ENCODE assay signal across 1 fruit fly cellular context in the genomic region with DNA sequence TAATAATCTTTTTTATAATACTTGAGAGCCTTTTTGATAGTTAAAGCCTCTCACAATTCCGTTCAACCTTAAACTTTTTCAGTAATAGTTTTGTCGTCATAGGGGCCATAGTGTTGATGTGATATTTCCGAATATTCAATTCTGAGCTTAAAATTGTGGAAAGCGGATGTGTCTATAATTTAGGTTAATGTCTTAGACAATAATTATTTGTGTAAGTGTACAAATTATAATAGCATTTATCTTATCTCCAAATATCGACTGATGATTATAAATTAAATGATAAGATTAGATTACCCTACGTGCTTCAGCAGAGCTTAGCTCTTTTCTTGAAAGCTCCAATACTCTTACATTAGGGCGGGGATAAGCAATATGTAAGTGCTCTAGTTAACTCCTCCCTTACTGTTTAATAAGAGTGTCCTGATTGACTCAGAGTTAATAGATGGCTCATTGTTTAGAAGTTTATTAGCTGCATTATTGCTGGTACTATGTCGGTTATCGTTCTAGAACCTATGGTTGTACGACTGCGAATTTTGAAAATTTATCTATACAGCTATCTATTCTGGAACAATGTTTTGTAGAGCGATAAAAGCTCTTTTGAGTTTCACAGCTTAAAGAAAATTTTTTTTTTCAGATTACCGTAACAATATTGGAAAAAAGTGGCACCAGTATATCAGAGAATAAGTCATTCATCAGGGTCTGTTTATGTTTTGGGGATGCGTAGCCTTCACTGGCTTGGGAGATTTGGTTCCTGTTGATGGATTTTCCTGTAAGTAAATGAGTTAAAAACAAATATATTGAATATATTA.
TF ChIP-seq lines count a peak whose summit lies in the region.

No protein-coding gene starts in this region.

TF ChIP-seq in whole organism, embryonic, 481 proteins besides CTCF, POLR2A, EP300 and RAD21 (continued from another document and continues in another):
- TF ChIP-seq CG7987 (GFP tag; optimal IDR thresholded peaks at IDR 0.05; lab: Kevin White, UChicago): no peak
- peak; percentile 25 for TF ChIP-seq CG13775 (GFP tag; optimal IDR thresholded peaks at IDR 0.05; lab: Kevin White, UChicago)
- TF ChIP-seq D19A (tag; optimal IDR thresholded peaks at IDR 0.05; lab: Kevin White, UChicago): peak; percentile 69
- TF ChIP-seq Sox102F (GFP tag; optimal IDR thresholded peaks at IDR 0.05; lab: Kevin White, UChicago): peak; percentile 44
- TF ChIP-seq CG7745 (tag; optimal IDR thresholded peaks at IDR 0.05; lab: Kevin White, UChicago): peak; percentile 41
- no peak for TF ChIP-seq CG10321 (GFP tag; IDR thresholded peaks at IDR 0.05; lab: Robert Waterston, UW)
- no peak for TF ChIP-seq Doc2 (GFP tag; IDR thresholded peaks at IDR 0.05; lab: Robert Waterston, UW)
- TF ChIP-seq chn (GFP tag; optimal IDR thresholded peaks at IDR 0.05; lab: Kevin White, UChicago): no peak
- peak in 1 of 2 experiments; percentile 66 for TF ChIP-seq Hr51 (GFP tag; optimal IDR thresholded peaks at IDR 0.05; lab: Kevin White, UChicago)
- no peak for TF ChIP-seq CG17568 (GFP tag; optimal IDR thresholded peaks at IDR 0.05; lab: Kevin White, UChicago)
- TF ChIP-seq btn (GFP tag; optimal IDR thresholded peaks at IDR 0.05; lab: Kevin White, UChicago): no peak
- TF ChIP-seq CG17385 (GFP tag; optimal IDR thresholded peaks at IDR 0.05; lab: Kevin White, UChicago): peak; percentile 56
- no peak for TF ChIP-seq CG33557 (GFP tag; optimal IDR thresholded peaks at IDR 0.05; lab: Kevin White, UChicago)
- TF ChIP-seq slp2 (GFP tag; optimal IDR thresholded peaks at IDR 0.05; lab: Kevin White, UChicago): no peak
- TF ChIP-seq zfh1 (GFP tag; IDR thresholded peaks at IDR 0.05; lab: Robert Waterston, UW): no peak
- TF ChIP-seq Fer1 (GFP tag; optimal IDR thresholded peaks at IDR 0.05; lab: Kevin White, UChicago): no peak
- no peak for TF ChIP-seq chinmo (GFP tag; IDR thresholded peaks at IDR 0.05; lab: Robert Waterston, UW; ENCODE audit: partially characterized antibody)
- TF ChIP-seq CG10274 (GFP tag; optimal IDR thresholded peaks at IDR 0.05; lab: Kevin White, UChicago): no peak
- TF ChIP-seq CG4854 (GFP tag; optimal IDR thresholded peaks at IDR 0.05; lab: Kevin White, UChicago): no peak
- TF ChIP-seq B-H2 (GFP tag; optimal IDR thresholded peaks at IDR 0.05; lab: Kevin White, UChicago): no peak
- no peak for TF ChIP-seq CG13296 (GFP tag; optimal IDR thresholded peaks at IDR 0.05; lab: Kevin White, UChicago)
- no peak for TF ChIP-seq p53 (GFP tag; optimal IDR thresholded peaks at IDR 0.05; lab: Kevin White, UChicago)
- no peak for TF ChIP-seq C15 (GFP tag; IDR thresholded peaks at IDR 0.05; lab: Robert Waterston, UW)
- TF ChIP-seq aop (GFP tag; IDR thresholded peaks at IDR 0.05; lab: Robert Waterston, UW): no peak
- TF ChIP-seq CG6689 (GFP tag; IDR thresholded peaks at IDR 0.05; lab: Robert Waterston, UW): 0 out of 2 replicates have a peak, but pooled peaks have one; percentile 29
- no peak for TF ChIP-seq da (GFP tag; optimal IDR thresholded peaks at IDR 0.05; lab: Kevin White, UChicago)
- TF ChIP-seq CG11093 (GFP tag; IDR thresholded peaks at IDR 0.05; lab: Robert Waterston, UW): no peak
- TF ChIP-seq gt (GFP tag; IDR thresholded peaks at IDR 0.05; lab: Robert Waterston, UW): no peak
- peak; percentile 12 for TF ChIP-seq CG16863 (GFP tag; optimal IDR thresholded peaks at IDR 0.05; lab: Kevin White, UChicago)
- no peak for TF ChIP-seq Dbx (GFP tag; IDR thresholded peaks at IDR 0.05; lab: Robert Waterston, UW)
- TF ChIP-seq phol (tag; optimal IDR thresholded peaks at IDR 0.05; lab: Kevin White, UChicago): peak; percentile 32
- peak; percentile 81 for TF ChIP-seq Ets65A (GFP tag; lab: Kevin White, UChicago)
- TF ChIP-seq CG12659 (GFP tag; optimal IDR thresholded peaks at IDR 0.05; lab: Kevin White, UChicago): peak; percentile 40
- TF ChIP-seq eyg (GFP tag; optimal IDR thresholded peaks at IDR 0.05; lab: Kevin White, UChicago): no peak
- TF ChIP-seq cas (GFP tag; IDR thresholded peaks at IDR 0.05; lab: Robert Waterston, UW): no peak
- TF ChIP-seq Ptx1 (GFP tag; IDR thresholded peaks at IDR 0.05; lab: Robert Waterston, UW): 0 out of 2 replicates have a peak, but pooled peaks have one; percentile 10
- TF ChIP-seq ind (GFP tag; optimal IDR thresholded peaks at IDR 0.05; lab: Kevin White, UChicago): no peak
- no peak for TF ChIP-seq CG7271 (tag; optimal IDR thresholded peaks at IDR 0.05; lab: Kevin White, UChicago)
- TF ChIP-seq unc-4 (GFP tag; IDR thresholded peaks at IDR 0.05; lab: Robert Waterston, UW; ENCODE audit: partially characterized antibody): no peak
- peak in 1 of 2 experiments; percentile 20 for TF ChIP-seq Pdp1 (GFP tag; optimal IDR thresholded peaks at IDR 0.05; lab: Kevin White, UChicago)
- peak; percentile 19 for TF ChIP-seq Sox100B (GFP tag; optimal IDR thresholded peaks at IDR 0.05; lab: Kevin White, UChicago)
- 0 out of 2 replicates have a peak, but pooled peaks have one; percentile 9 for TF ChIP-seq Dip2 (GFP tag; IDR thresholded peaks at IDR 0.05; lab: Robert Waterston, UW)
- TF ChIP-seq CG6791 (GFP tag; IDR thresholded peaks at IDR 0.05; lab: Robert Waterston, UW; ENCODE audit: partially characterized antibody): no peak
- TF ChIP-seq jing (GFP tag; optimal IDR thresholded peaks at IDR 0.05; lab: Kevin White, UChicago): peak; percentile 6
- TF ChIP-seq Six4 (GFP tag; optimal IDR thresholded peaks at IDR 0.05; lab: Kevin White, UChicago): no peak
- TF ChIP-seq Gsc (GFP tag; IDR thresholded peaks at IDR 0.05; lab: Robert Waterston, UW): no peak
- TF ChIP-seq CG1792 (GFP tag; optimal IDR thresholded peaks at IDR 0.05; lab: Kevin White, UChicago): no peak
- no peak for TF ChIP-seq CG11398 (GFP tag; optimal IDR thresholded peaks at IDR 0.05; lab: Kevin White, UChicago)
- TF ChIP-seq sens-2 (GFP tag; IDR thresholded peaks at IDR 0.05; lab: Robert Waterston, UW): no peak
- no peak for TF ChIP-seq CG11723 (GFP tag; optimal IDR thresholded peaks at IDR 0.05; lab: Kevin White, UChicago)
- TF ChIP-seq CG9215 (GFP tag; IDR thresholded peaks at IDR 0.05; lab: Robert Waterston, UW): no peak
- TF ChIP-seq CG12744 (GFP tag; optimal IDR thresholded peaks at IDR 0.05; lab: Kevin White, UChicago): no peak
- TF ChIP-seq Asciz (GFP tag; optimal IDR thresholded peaks at IDR 0.05; lab: Kevin White, UChicago): no peak
- TF ChIP-seq CG4730 (GFP tag; IDR thresholded peaks at IDR 0.05; lab: Robert Waterston, UW): no peak
- no peak for TF ChIP-seq kni (GFP tag; optimal IDR thresholded peaks at IDR 0.05; lab: Kevin White, UChicago)
- TF ChIP-seq bbx (GFP tag; IDR thresholded peaks at IDR 0.05; lab: Robert Waterston, UW; ENCODE audit: partially characterized antibody): no peak
- peak; percentile 18 for TF ChIP-seq pho (GFP tag; optimal IDR thresholded peaks at IDR 0.05; lab: Kevin White, UChicago)
- no peak for TF ChIP-seq CG11085 (GFP tag; IDR thresholded peaks at IDR 0.05; lab: Robert Waterston, UW)
- TF ChIP-seq Oli (tag; optimal IDR thresholded peaks at IDR 0.05; lab: Kevin White, UChicago): peak; percentile 65
- no peak for TF ChIP-seq Lim3 (GFP tag; IDR thresholded peaks at IDR 0.05; lab: Robert Waterston, UW)
- TF ChIP-seq CG17802 (tag; optimal IDR thresholded peaks at IDR 0.05; lab: Kevin White, UChicago): no peak
- TF ChIP-seq Bdp1 (GFP tag; optimal IDR thresholded peaks at IDR 0.05; lab: Kevin White, UChicago): no peak
- TF ChIP-seq dpn (GFP tag; optimal IDR thresholded peaks at IDR 0.05; lab: Kevin White, UChicago): peak; percentile 20 to 22
- no peak for TF ChIP-seq mirr (GFP tag; optimal IDR thresholded peaks at IDR 0.05; lab: Kevin White, UChicago)
- TF ChIP-seq bab2 (GFP tag; optimal IDR thresholded peaks at IDR 0.05; lab: Kevin White, UChicago): peak; percentile 23
- TF ChIP-seq mam (GFP tag; optimal IDR thresholded peaks at IDR 0.05; lab: Kevin White, UChicago): peak; percentile 20
- no peak for TF ChIP-seq MBD-R2 (GFP tag; IDR thresholded peaks at IDR 0.05; lab: Robert Waterston, UW)
- TF ChIP-seq br (optimal IDR thresholded peaks at IDR 0.05; lab: Kevin White, UChicago): no peak
- TF ChIP-seq Trl (optimal IDR thresholded peaks at IDR 0.05; lab: Kevin White, UChicago): no peak
- TF ChIP-seq Trl (GFP tag; optimal IDR thresholded peaks at IDR 0.05; lab: Kevin White, UChicago): no peak
- TF ChIP-seq Fer2 (tag; optimal IDR thresholded peaks at IDR 0.05; lab: Kevin White, UChicago): no peak
- no peak for TF ChIP-seq D19B (GFP tag; optimal IDR thresholded peaks at IDR 0.05; lab: Kevin White, UChicago)
- TF ChIP-seq Ada2b (GFP tag; IDR thresholded peaks at IDR 0.05; lab: Robert Waterston, UW): no peak
- no peak for TF ChIP-seq CG6272 (GFP tag; IDR thresholded peaks at IDR 0.05; lab: Robert Waterston, UW)
- no peak for TF ChIP-seq CG8359 (GFP tag; optimal IDR thresholded peaks at IDR 0.05; lab: Kevin White, UChicago; ENCODE audit: borderline replicate concordance)
- peak; percentile 9 for TF ChIP-seq CG1529 (GFP tag; optimal IDR thresholded peaks at IDR 0.05; lab: Kevin White, UChicago)
- no peak for TF ChIP-seq esg (GFP tag; conservative IDR thresholded peaks at IDR 0.05; lab: Robert Waterston, UW)
- no peak for TF ChIP-seq NK7.1 (GFP tag; optimal IDR thresholded peaks at IDR 0.05; lab: Kevin White, UChicago)
- no peak for TF ChIP-seq prd (optimal IDR thresholded peaks at IDR 0.05; lab: Kevin White, UChicago)
- TF ChIP-seq prd (GFP tag; IDR thresholded peaks at IDR 0.05; lab: Robert Waterston, UW): no peak
- TF ChIP-seq HmgD (GFP tag; optimal IDR thresholded peaks at IDR 0.05; lab: Kevin White, UChicago): no peak
- no peak for TF ChIP-seq CG2875 (GFP tag; optimal IDR thresholded peaks at IDR 0.05; lab: Kevin White, UChicago)
- TF ChIP-seq seq (GFP tag; IDR thresholded peaks at IDR 0.05; lab: Robert Waterston, UW): peak; percentile 30; the same call in 1 of the 2 replicates
- no peak for TF ChIP-seq CG30431 (GFP tag; optimal IDR thresholded peaks at IDR 0.05; lab: Kevin White, UChicago)
- peak; percentile 32 for TF ChIP-seq PHDP (tag; optimal IDR thresholded peaks at IDR 0.05; lab: Kevin White, UChicago)
- TF ChIP-seq vvl (GFP tag; IDR thresholded peaks at IDR 0.05; lab: Robert Waterston, UW): no peak
- no peak for TF ChIP-seq CG10267 (tag; optimal IDR thresholded peaks at IDR 0.05; lab: Kevin White, UChicago)
- no peak for TF ChIP-seq nau (GFP tag; optimal IDR thresholded peaks at IDR 0.05; lab: Kevin White, UChicago)
- TF ChIP-seq zf30C (GFP tag; optimal IDR thresholded peaks at IDR 0.05; lab: Kevin White, UChicago): peak; percentile 72
- no peak; the same call in 1 of the 2 replicates for TF ChIP-seq HLH3B (GFP tag; IDR thresholded peaks at IDR 0.05; lab: Robert Waterston, UW)
- no peak for TF ChIP-seq Dll (GFP tag; IDR thresholded peaks at IDR 0.05; lab: Robert Waterston, UW; ENCODE audit: partially characterized antibody)
- peak; percentile 11 for TF ChIP-seq CG16815 (GFP tag; optimal IDR thresholded peaks at IDR 0.05; lab: Kevin White, UChicago)
- TF ChIP-seq CG10565 (GFP tag; optimal IDR thresholded peaks at IDR 0.05; lab: Kevin White, UChicago): no peak
- TF ChIP-seq CG4424 (GFP tag; optimal IDR thresholded peaks at IDR 0.05; lab: Kevin White, UChicago): no peak
- TF ChIP-seq CG4404 (GFP tag; IDR thresholded peaks at IDR 0.05; lab: Robert Waterston, UW): no peak
- no peak for TF ChIP-seq CG32767 (GFP tag; IDR thresholded peaks at IDR 0.05; lab: Robert Waterston, UW)
- TF ChIP-seq amos (GFP tag; IDR thresholded peaks at IDR 0.05; lab: Robert Waterston, UW; ENCODE audit: partially characterized antibody): no peak
- TF ChIP-seq ro (GFP tag; IDR thresholded peaks at IDR 0.05; lab: Robert Waterston, UW): no peak
- TF ChIP-seq CG15514 (GFP tag; optimal IDR thresholded peaks at IDR 0.05; lab: Kevin White, UChicago): no peak
- TF ChIP-seq fd3F (GFP tag; optimal IDR thresholded peaks at IDR 0.05; lab: Kevin White, UChicago): peak; percentile 9
- TF ChIP-seq Scr (GFP tag; IDR thresholded peaks at IDR 0.05; lab: Robert Waterston, UW; ENCODE audit: partially characterized antibody): no peak
- no peak for TF ChIP-seq sd (tag; optimal IDR thresholded peaks at IDR 0.05; lab: Kevin White, UChicago)
- TF ChIP-seq Dref (GFP tag; IDR thresholded peaks at IDR 0.05; lab: Robert Waterston, UW): no peak
- TF ChIP-seq CG42726 (GFP tag; IDR thresholded peaks at IDR 0.05; lab: Robert Waterston, UW; ENCODE audit: partially characterized antibody): no peak
- no peak for TF ChIP-seq CkIIα-i1 (GFP tag; IDR thresholded peaks at IDR 0.05; lab: Robert Waterston, UW)
- TF ChIP-seq CG10462 (GFP tag; optimal IDR thresholded peaks at IDR 0.05; lab: Kevin White, UChicago): no peak
- no peak for TF ChIP-seq CG14441 (GFP tag; IDR thresholded peaks at IDR 0.05; lab: Robert Waterston, UW)
- peak; percentile 53 for TF ChIP-seq CG10209 (GFP tag; optimal IDR thresholded peaks at IDR 0.05; lab: Kevin White, UChicago)
- no peak for TF ChIP-seq NC2α (GFP tag; optimal IDR thresholded peaks at IDR 0.05; lab: Kevin White, UChicago)
- TF ChIP-seq CG15601 (tag; optimal IDR thresholded peaks at IDR 0.05; lab: Kevin White, UChicago): peak; percentile 6
- peak; percentile 35 for TF ChIP-seq CG3847 (GFP tag; IDR thresholded peaks at IDR 0.05; lab: Robert Waterston, UW)
- no peak for TF ChIP-seq CG12219 (GFP tag; optimal IDR thresholded peaks at IDR 0.05; lab: Kevin White, UChicago)
- no peak for TF ChIP-seq Usf (GFP tag; optimal IDR thresholded peaks at IDR 0.05; lab: Kevin White, UChicago)
- no peak; the same call in 1 of the 2 replicates for TF ChIP-seq CG32532 (GFP tag; IDR thresholded peaks at IDR 0.05; lab: Robert Waterston, UW)
- TF ChIP-seq CG2678 (tag; optimal IDR thresholded peaks at IDR 0.05; lab: Kevin White, UChicago): peak; percentile 43
- no peak for TF ChIP-seq danr (GFP tag; IDR thresholded peaks at IDR 0.05; lab: Robert Waterston, UW)
- TF ChIP-seq CG1603 (tag; optimal IDR thresholded peaks at IDR 0.05; lab: Kevin White, UChicago): no peak
- no peak for TF ChIP-seq CG10979 (tag; optimal IDR thresholded peaks at IDR 0.05; lab: Kevin White, UChicago)
- no peak for TF ChIP-seq BtbVII (GFP tag; optimal IDR thresholded peaks at IDR 0.05; lab: Kevin White, UChicago)
- TF ChIP-seq CG5245 (GFP tag; optimal IDR thresholded peaks at IDR 0.05; lab: Kevin White, UChicago): no peak
- no peak for TF ChIP-seq chm (GFP tag; IDR thresholded peaks at IDR 0.05; lab: Robert Waterston, UW)
- TF ChIP-seq CG14710 (tag; optimal IDR thresholded peaks at IDR 0.05; lab: Kevin White, UChicago): no peak
- TF ChIP-seq MTF-1 (GFP tag; optimal IDR thresholded peaks at IDR 0.05; lab: Kevin White, UChicago; ENCODE audit: borderline replicate concordance): no peak
- peak; percentile 10 for TF ChIP-seq bcd (GFP tag; optimal IDR thresholded peaks at IDR 0.05; lab: Kevin White, UChicago)
- no peak for TF ChIP-seq CG7963 (GFP tag; IDR thresholded peaks at IDR 0.05; lab: Robert Waterston, UW; ENCODE audit: partially characterized antibody)
- peak; percentile 15 for TF ChIP-seq org-1 (GFP tag; optimal IDR thresholded peaks at IDR 0.05; lab: Kevin White, UChicago)
